Worm (Caenorhabditis elegans) whole organism, L3 larva: ENCODE data around the gene grd-2.

Source experiments
- lin-39 ChIP-seq: fragments of 150-350 bp; optimal IDR thresholded peaks from 2 replicates; lab custom pipeline; 2018; ENCODE audit warnings: missing biosample characterization, missing genetic modification reagents, missing genetic modification characterization
- mdl-1 ChIP-seq: fragments of 150-350 bp; optimal IDR thresholded peaks from 2 replicates; lab custom pipeline; 2014; ENCODE audit warnings: missing biosample characterization, missing genetic modification characterization

DNA sequence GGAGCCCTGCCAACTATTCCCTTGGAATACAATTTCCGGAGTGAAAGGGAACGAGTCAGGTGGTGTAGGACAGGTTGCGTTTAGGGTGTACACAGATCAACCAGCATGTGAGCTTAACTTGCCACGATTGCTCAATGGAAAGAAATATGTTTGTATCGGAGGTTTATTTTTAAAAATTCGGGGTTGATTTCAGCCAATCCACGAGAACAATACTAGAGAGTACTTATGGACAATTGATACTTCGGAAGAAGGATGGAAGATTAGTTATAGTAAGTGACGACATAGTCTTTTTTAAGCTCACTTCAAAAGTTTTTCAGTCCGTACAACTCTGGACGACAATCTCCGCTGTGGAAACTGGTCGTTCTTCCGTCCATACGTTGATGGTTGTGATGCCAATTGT lies 34.7 kb upstream of the grd-2 start:
- TF ChIP-seq mdl-1 (tag; lab: Kevin White, UChicago) (no peak), lin-39 (no peak)
